Worm (Caenorhabditis elegans): ENCODE data around the gene F22H10.2.

The F22H10.2 gene

DNA sequence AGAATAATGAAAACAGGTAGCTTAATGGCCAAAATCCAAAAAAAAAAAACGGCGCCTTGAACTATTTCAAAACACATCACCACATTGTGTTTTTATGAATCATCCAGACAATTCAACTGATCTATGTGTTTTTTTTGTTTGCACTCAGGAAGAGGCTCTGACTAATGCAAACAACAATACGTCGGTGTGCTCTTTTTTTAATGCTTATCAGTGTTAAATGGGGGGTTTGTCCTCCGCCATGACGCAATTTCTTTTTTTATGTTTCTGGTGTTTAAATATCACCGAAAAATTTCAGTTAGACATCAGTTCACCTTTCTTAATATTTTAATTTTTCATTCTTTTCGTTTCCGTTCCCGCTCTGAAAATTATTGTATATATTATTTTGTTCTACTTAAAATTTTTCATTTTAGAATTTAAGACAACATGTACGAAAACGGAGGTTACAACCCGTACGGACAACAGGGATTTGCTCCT lies at the start of gene F22H10.2:
Gene F22H10.2, plus strand, starts transcription at position 424 of the 474 bp plus-strand sequence.
- TF ChIP-seq pha-4 (tag; optimal IDR thresholded peaks at IDR 0.05) = peak; percentile 1
- peak; percentile 66 for TF ChIP-seq nhr-80 (tag; optimal IDR thresholded peaks at IDR 0.05)
- TF ChIP-seq ama-1 (optimal IDR thresholded peaks at IDR 0.05) = no peak
- TF ChIP-seq ama-1 (GFP tag; optimal IDR thresholded peaks at IDR 0.05) = no peak
- TF ChIP-seq cebp-1 (GFP tag; IDR thresholded peaks at IDR 0.05) = no peak
- TF ChIP-seq cebp-1 (tag; optimal IDR thresholded peaks at IDR 0.05) = peak; percentile 38

- TF ChIP-seq gei-17 (GFP tag; optimal IDR thresholded peaks at IDR 0.05) (no peak), lin-26 (GFP tag; IDR thresholded peaks at IDR 0.05) (no peak), pha-4 (tag; optimal IDR thresholded peaks at IDR 0.05) (no peak), madf-3 (GFP tag; IDR thresholded peaks at IDR 0.05) (no peak)
These were observed 49.6 kb upstream of the F22H10.2 start for ce11 chrX:16629773-16630172.

ce11 chrX:16631847-16632246 lies 47.5 kb upstream of the F22H10.2 start:
- TF ChIP-seq efl-1 (GFP tag; optimal IDR thresholded peaks at IDR 0.05) = no peak
- TF ChIP-seq F23B12.7 (tag; optimal IDR thresholded peaks at IDR 0.05; ENCODE audit: insufficient read depth) = no peak
- TF ChIP-seq rec-8 (tag; optimal IDR thresholded peaks at IDR 0.05) = no peak
- no peak for TF ChIP-seq rcor-1 (GFP tag; IDR thresholded peaks at IDR 0.05)
- no peak for TF ChIP-seq mes-4 (tag; optimal IDR thresholded peaks at IDR 0.05)
- no peak for TF ChIP-seq nhr-90 (tag; optimal IDR thresholded peaks at IDR 0.05)
- TF ChIP-seq lag-1 (GFP tag; IDR thresholded peaks at IDR 0.05) = no peak
- no peak for TF ChIP-seq ceh-91 (GFP tag; IDR thresholded peaks at IDR 0.05)
- no peak for TF ChIP-seq nfya-1 (tag; optimal IDR thresholded peaks at IDR 0.05; ENCODE audit: borderline replicate concordance, insufficient read depth)
- no peak for TF ChIP-seq rpc-1 (optimal IDR thresholded peaks at IDR 0.05)
- TF ChIP-seq rpc-1 (tag; optimal IDR thresholded peaks at IDR 0.05) = no peak
- TF ChIP-seq mcd-1 (GFP tag; IDR thresholded peaks at IDR 0.05) = no peak
- TF ChIP-seq F49E8.2 (tag; optimal IDR thresholded peaks at IDR 0.05; ENCODE audit: insufficient read depth) = no peak
- no peak for TF ChIP-seq nfyb-1 (GFP tag; IDR thresholded peaks at IDR 0.05)
- TF ChIP-seq nhr-27 (tag; optimal IDR thresholded peaks at IDR 0.05) = no peak
- TF ChIP-seq snpc-3.4 (tag; optimal IDR thresholded peaks at IDR 0.05) = no peak
- no peak for TF ChIP-seq F52B5.7 (tag; optimal IDR thresholded peaks at IDR 0.05)
- no peak for TF ChIP-seq mxl-1 (tag; optimal IDR thresholded peaks at IDR 0.05)
- no peak for TF ChIP-seq sea-2 (GFP tag; IDR thresholded peaks at IDR 0.05)
- no peak for TF ChIP-seq F10E7.11 (tag; optimal IDR thresholded peaks at IDR 0.05)
- TF ChIP-seq B0019.2 (GFP tag; conservative IDR thresholded peaks at IDR 0.05) = no peak

- no peak for TF ChIP-seq madf-8 (GFP tag; conservative IDR thresholded peaks at IDR 0.05)
- TF ChIP-seq T26A5.8 (tag; optimal IDR thresholded peaks at IDR 0.05) = no peak
- no peak for TF ChIP-seq rpc-1 (optimal IDR thresholded peaks at IDR 0.05)
- TF ChIP-seq rpc-1 (tag; optimal IDR thresholded peaks at IDR 0.05) = no peak
- TF ChIP-seq mcd-1 (GFP tag; IDR thresholded peaks at IDR 0.05) = no peak
- no peak for TF ChIP-seq unc-62 (GFP tag; optimal IDR thresholded peaks at IDR 0.05)
- TF ChIP-seq attf-5 (GFP tag; optimal IDR thresholded peaks at IDR 0.05) = no peak
- no peak for TF ChIP-seq pbrm-1 (GFP tag; IDR thresholded peaks at IDR 0.05)
- no peak for TF ChIP-seq lin-35 (GFP tag; optimal IDR thresholded peaks at IDR 0.05)
- TF ChIP-seq F49E8.2 (tag; optimal IDR thresholded peaks at IDR 0.05; ENCODE audit: insufficient read depth) = no peak
- no peak for TF ChIP-seq F52B5.7 (tag; optimal IDR thresholded peaks at IDR 0.05)
- TF ChIP-seq ccch-3 (GFP tag; optimal IDR thresholded peaks at IDR 0.05) = no peak
These were observed 46.3 kb upstream of the F22H10.2 start, which contains the start of gene C06G1.1 for ce11 chrX:16633052-16633451. Gene C06G1.1, plus strand, starts transcription at chrX:16633352.
